Worm (Caenorhabditis elegans) whole organism, young adult: ENCODE results near the gene fdgt-1.

ENCODE experiments used
- C06A6.2 ChIP-seq: fragments of 200-800 bp; sonication (Bioruptor generic); conservative IDR thresholded peaks from 2 replicates; pipeline ENCODE4 v1.3.6; 2022; ENCODE audit warnings: missing genetic modification characterization, missing compliant biosample characterization
- F33H1.4 ChIP-seq: fragments of 200-800 bp; sonication (Bioruptor generic); IDR thresholded peaks from 2 replicates; pipeline ENCODE4 v1.3.6; 2022; ENCODE audit warnings: missing genetic modification reagents, missing genetic modification characterization, missing compliant biosample characterization
- F37B4.10 ChIP-seq: fragments of 200-800 bp; sonication (Bioruptor generic); IDR thresholded peaks from 2 replicates; pipeline ENCODE4 v1.3.6; 2022; ENCODE audit warnings: missing genetic modification characterization, missing compliant biosample characterization
- F52B5.7 ChIP-seq: sonication (generic microtip); optimal IDR thresholded peaks from 2 replicates; lab custom pipeline; 2016; ENCODE audit warnings: mild to moderate bottlenecking, missing genetic modification characterization, missing compliant biosample characterization
- F57A8.1 ChIP-seq: fragments of 200-800 bp; sonication (Bioruptor generic); optimal IDR thresholded peaks from 2 replicates; lab custom pipeline; 2018; ENCODE audit warnings: mild to moderate bottlenecking, missing genetic modification characterization, moderate library complexity, missing compliant biosample characterization
- K11D2.4 ChIP-seq: fragments of 200-800 bp; sonication (Bioruptor generic); IDR thresholded peaks from 2 replicates; pipeline ENCODE4 v1.3.6; 2022; ENCODE audit warnings: missing genetic modification reagents, missing genetic modification characterization, missing compliant biosample characterization
- Y67H2A.10 ChIP-seq: fragments of 200-800 bp; sonication (Bioruptor generic); conservative IDR thresholded peaks from 2 replicates; pipeline ENCODE4 v1.3.6; 2022; ENCODE audit warnings: missing genetic modification reagents, missing genetic modification characterization, missing compliant biosample characterization
- Y95B8A.8 ChIP-seq: fragments of 200-800 bp; sonication (Bioruptor generic); IDR thresholded peaks from 2 replicates; pipeline ENCODE4 v1.3.6; 2022; ENCODE audit warnings: missing genetic modification reagents, missing genetic modification characterization, missing compliant biosample characterization
- attf-3 ChIP-seq: fragments of 200-800 bp; sonication (Bioruptor generic); conservative IDR thresholded peaks from 2 replicates; pipeline ENCODE4 v1.3.6; 2022; ENCODE audit warnings: missing genetic modification reagents, missing genetic modification characterization, missing compliant biosample characterization
- bed-2 ChIP-seq: fragments of 200-800 bp; sonication (Bioruptor generic); IDR thresholded peaks from 2 replicates; pipeline ENCODE4 v1.3.6; 2022; ENCODE audit warnings: missing genetic modification reagents, missing genetic modification characterization, missing compliant biosample characterization
- cebp-2 ChIP-seq: fragments of 200-800 bp; sonication (Bioruptor generic); IDR thresholded peaks from 2 replicates; pipeline ENCODE4 v1.3.6; 2022; ENCODE audit warnings: missing genetic modification characterization, missing compliant biosample characterization
- ceh-27 ChIP-seq: fragments of 200-800 bp; sonication (Bioruptor generic); optimal IDR thresholded peaks from 2 replicates; lab custom pipeline; 2018; ENCODE audit warnings: mild to moderate bottlenecking, missing genetic modification characterization, moderate library complexity, missing compliant biosample characterization
- ceh-40 ChIP-seq: fragments of 200-800 bp; sonication (Bioruptor generic); IDR thresholded peaks from 2 replicates; pipeline ENCODE4 v1.3.6; 2022; ENCODE audit warnings: missing genetic modification characterization, missing compliant biosample characterization
- dpff-1 ChIP-seq: sonication (generic microtip); optimal IDR thresholded peaks from 2 replicates; lab custom pipeline; 2017; ENCODE audit warnings: mild to moderate bottlenecking, missing genetic modification characterization, missing compliant biosample characterization
- efl-1 ChIP-seq: fragments of 150-350 bp; optimal IDR thresholded peaks from 2 replicates; lab custom pipeline; 2014; ENCODE audit warnings: missing biosample characterization, missing genetic modification reagents, missing genetic modification characterization
- egl-18 ChIP-seq: fragments of 200-800 bp; sonication (Bioruptor generic); IDR thresholded peaks from 2 replicates; pipeline ENCODE4 v1.3.6; 2022; ENCODE audit warnings: missing genetic modification reagents, missing genetic modification characterization, missing compliant biosample characterization
- ets-4 ChIP-seq: fragments of 200-800 bp; sonication (Bioruptor generic); optimal IDR thresholded peaks from 2 replicates; lab custom pipeline; 2018; ENCODE audit warnings: mild to moderate bottlenecking, missing genetic modification characterization, missing compliant biosample characterization
- hmg-20 ChIP-seq: fragments of 200-800 bp; sonication (Bioruptor generic); IDR thresholded peaks from 2 replicates; pipeline ENCODE4 v1.3.6; 2022; ENCODE audit warnings: missing genetic modification reagents, missing genetic modification characterization, missing compliant biosample characterization
- hsf-1 ChIP-seq: fragments of 200-800 bp; sonication (Bioruptor generic); IDR thresholded peaks from 2 replicates; pipeline ENCODE4 v1.3.6; 2022; ENCODE audit warnings: missing genetic modification reagents, missing genetic modification characterization, missing compliant biosample characterization
- let-526 ChIP-seq: fragments of 200-800 bp; sonication (Bioruptor generic); IDR thresholded peaks from 2 replicates; pipeline ENCODE4 v1.3.6; 2022; ENCODE audit warnings: missing genetic modification reagents, missing genetic modification characterization, missing compliant biosample characterization
- lin-35 ChIP-seq, 3 experiments: fragments of 150-350 bp in 2 of 3; sonication (generic microtip) in 1 of 3; optimal IDR thresholded peaks; 2 replicates each; lab custom pipeline; 2014 to 2018; ENCODE audit warnings: missing biosample characterization in 3 of 3, missing genetic modification characterization in 3 of 3, missing genetic modification reagents in 3 of 3
- madf-10 ChIP-seq: sonication (generic microtip); optimal IDR thresholded peaks from 2 replicates; lab custom pipeline; 2016; ENCODE audit warnings: mild to moderate bottlenecking, missing genetic modification characterization, missing compliant biosample characterization
- madf-6 ChIP-seq: fragments of 200-800 bp; sonication (Bioruptor generic); IDR thresholded peaks from 2 replicates; pipeline ENCODE4 v1.3.6; 2022; ENCODE audit warnings: missing genetic modification reagents, missing genetic modification characterization, missing compliant biosample characterization
- mcd-1 ChIP-seq: fragments of 200-800 bp; sonication (Bioruptor generic); IDR thresholded peaks from 2 replicates; pipeline ENCODE4 v1.3.6; 2022; ENCODE audit warnings: missing genetic modification reagents, missing genetic modification characterization, missing compliant biosample characterization
- nfya-2 ChIP-seq: fragments of 200-800 bp; sonication (Bioruptor generic); IDR thresholded peaks from 2 replicates; pipeline ENCODE4 v1.3.6; 2022; ENCODE audit warnings: missing genetic modification reagents, missing genetic modification characterization, missing compliant biosample characterization
- nhr-179 ChIP-seq: sonication (generic microtip); optimal IDR thresholded peaks from 2 replicates; lab custom pipeline; 2016; ENCODE audit warnings: mild to moderate bottlenecking, missing genetic modification characterization, missing compliant biosample characterization
- pbrm-1 ChIP-seq: fragments of 200-800 bp; sonication (Bioruptor generic); IDR thresholded peaks from 2 replicates; pipeline ENCODE4 v1.3.6; 2022; ENCODE audit warnings: missing genetic modification reagents, missing genetic modification characterization, missing compliant biosample characterization
- snpc-1.3 ChIP-seq: sonication (generic microtip); optimal IDR thresholded peaks from 2 replicates; lab custom pipeline; 2017; ENCODE audit warnings: missing genetic modification characterization, mild to moderate bottlenecking, missing compliant biosample characterization, antibody characterized with exemption, moderate library complexity, missing genotype, missing genetic modification reagents; ENCODE audit not compliant: insufficient read depth
- somi-1 ChIP-seq: fragments of 200-800 bp; sonication (Bioruptor generic); optimal IDR thresholded peaks from 2 replicates; lab custom pipeline; 2018; ENCODE audit warnings: mild to moderate bottlenecking, missing genetic modification characterization, missing compliant biosample characterization
- tbp1 ChIP-seq: fragments of 200-800 bp; sonication (Bioruptor generic); optimal IDR thresholded peaks from 2 replicates; lab custom pipeline; 2018; ENCODE audit warnings: mild to moderate bottlenecking, missing genetic modification characterization, missing compliant biosample characterization
- tbx-9 ChIP-seq: sonication (generic microtip); optimal IDR thresholded peaks from 2 replicates; lab custom pipeline; 2016; ENCODE audit warnings: borderline replicate concordance, missing genetic modification characterization, inconsistent platforms, missing compliant biosample characterization
- zfh-2 ChIP-seq: fragments of 200-800 bp; sonication (Bioruptor generic); conservative IDR thresholded peaks from 2 replicates; pipeline ENCODE4 v1.3.6; 2022; ENCODE audit warnings: missing genetic modification reagents, missing genetic modification characterization, missing compliant biosample characterization
- zim-3 ChIP-seq: sonication (generic microtip); optimal IDR thresholded peaks from 2 replicates; lab custom pipeline; 2017; ENCODE audit warnings: mild to moderate bottlenecking, missing genetic modification characterization, moderate library complexity, missing compliant biosample characterization
- ztf-25 ChIP-seq: fragments of 200-800 bp; sonication (Bioruptor generic); IDR thresholded peaks from 2 replicates; pipeline ENCODE4 v1.3.6; 2022; ENCODE audit warnings: missing genetic modification reagents, missing genetic modification characterization, missing compliant biosample characterization
- ztf-28 ChIP-seq: fragments of 200-800 bp; sonication (Bioruptor generic); IDR thresholded peaks from 2 replicates; pipeline ENCODE4 v1.3.6; 2022; ENCODE audit warnings: missing genetic modification reagents, missing genetic modification characterization, missing compliant biosample characterization

fdgt-1 gene

DNA sequence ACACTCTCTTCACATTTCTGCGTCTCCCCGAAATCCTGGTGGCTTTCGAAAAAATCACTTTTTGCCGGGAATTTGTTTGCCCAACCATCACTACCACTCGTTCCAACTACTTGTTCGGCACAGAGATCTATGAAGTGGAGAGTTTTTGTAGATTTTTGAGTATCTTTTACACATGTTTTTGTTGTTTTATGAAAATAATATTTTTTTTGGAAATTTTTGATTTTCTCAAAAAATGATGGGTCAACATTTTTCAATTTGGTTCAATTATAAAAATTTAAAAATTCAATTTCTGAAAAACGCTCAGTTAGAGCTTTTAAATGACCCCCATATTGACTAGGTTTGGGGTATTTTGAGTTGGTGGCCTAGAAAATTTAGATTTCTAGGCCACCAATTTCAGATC lies 21.1 kb downstream of the fdgt-1 start, which contains the start of gene Y51H7BR.7:
Gene Y51H7BR.7, minus strand, starts transcription at position 101 of the 400 bp plus-strand sequence.
- no peak for TF ChIP-seq ceh-27 (GFP tag; lab: Kevin White, UChicago)
- no peak for TF ChIP-seq cebp-2 (GFP tag; lab: Robert Waterston, UW)
- no peak for TF ChIP-seq madf-6 (GFP tag; lab: Robert Waterston, UW)
- TF ChIP-seq tbp1 (GFP tag; lab: Kevin White, UChicago), result no peak
- TF ChIP-seq somi-1 (GFP tag; lab: Kevin White, UChicago), result no peak
- no peak for TF ChIP-seq hsf-1 (GFP tag; lab: Robert Waterston, UW)
- no peak for TF ChIP-seq F33H1.4 (GFP tag; lab: Robert Waterston, UW)
- no peak for TF ChIP-seq K11D2.4
- TF ChIP-seq C06A6.2 (GFP tag; lab: Robert Waterston, UW), result no peak
- no peak for TF ChIP-seq ets-4
- TF ChIP-seq mcd-1 (GFP tag; lab: Robert Waterston, UW), result no peak
- no peak for TF ChIP-seq Y95B8A.8 (GFP tag; lab: Robert Waterston, UW)
- TF ChIP-seq ztf-25 (GFP tag; lab: Robert Waterston, UW), result no peak
- TF ChIP-seq bed-2 (GFP tag; lab: Robert Waterston, UW), result no peak
- no peak for TF ChIP-seq ztf-28
- TF ChIP-seq nfya-2, result no peak
- TF ChIP-seq snpc-1.3 (tag; lab: Kevin White, UChicago), result no peak

- no peak for TF ChIP-seq pbrm-1 (GFP tag; lab: Robert Waterston, UW)
- TF ChIP-seq let-526, result no peak
- no peak for TF ChIP-seq ceh-40
- TF ChIP-seq tbx-9 (tag; lab: Kevin White, UChicago), result no peak
- no peak for TF ChIP-seq zfh-2 (GFP tag; lab: Robert Waterston, UW)
- TF ChIP-seq lin-35 (GFP tag; optimal IDR thresholded peaks at IDR 0.05; lab: Kevin White, UChicago), result no peak
- TF ChIP-seq F37B4.10 (GFP tag; lab: Robert Waterston, UW), result no peak
- TF ChIP-seq nhr-179 (tag; lab: Kevin White, UChicago), result no peak
- TF ChIP-seq efl-1 (GFP tag; lab: Kevin White, UChicago), result no peak
- no peak for TF ChIP-seq F52B5.7 (tag; lab: Kevin White, UChicago)
- no peak for TF ChIP-seq madf-10
- TF ChIP-seq somi-1 (GFP tag; lab: Kevin White, UChicago), result no peak
- TF ChIP-seq hmg-20 (GFP tag; lab: Robert Waterston, UW), result no peak
- no peak for TF ChIP-seq F57A8.1 (GFP tag; lab: Kevin White, UChicago)
- no peak for TF ChIP-seq egl-18 (GFP tag; lab: Robert Waterston, UW)
- no peak for TF ChIP-seq dpff-1 (tag; lab: Kevin White, UChicago)
These were observed 24.7 kb downstream of the fdgt-1 start, which contains the start of gene Y51H7BR.4 for ce11 chrII:1529057-1529456. Gene Y51H7BR.4 (plus strand): TSS chrII:1529357.

- TF ChIP-seq tbx-9 (tag; lab: Kevin White, UChicago) (no peak), F52B5.7 (tag; lab: Kevin White, UChicago) (no peak), zim-3 (tag; lab: Kevin White, UChicago) (no peak), ztf-28 (no peak), Y67H2A.10 (GFP tag; lab: Robert Waterston, UW) (no peak), attf-3 (GFP tag; lab: Robert Waterston, UW) (no peak)
These were observed 31.6 kb downstream of the fdgt-1 start, which contains the start of gene fbxb-43 for ce11 chrII:1535931-1536330. Gene fbxb-43 (plus strand): TSS chrII:1536231.
